Worm (Caenorhabditis elegans): ENCODE results near the gene C04B4.5.
"Not testable (repeated sequence)": the region's sequence is repeated elsewhere in the genome, so short reads cannot be mapped to it uniquely, and the experiment has no call there.

DNA sequence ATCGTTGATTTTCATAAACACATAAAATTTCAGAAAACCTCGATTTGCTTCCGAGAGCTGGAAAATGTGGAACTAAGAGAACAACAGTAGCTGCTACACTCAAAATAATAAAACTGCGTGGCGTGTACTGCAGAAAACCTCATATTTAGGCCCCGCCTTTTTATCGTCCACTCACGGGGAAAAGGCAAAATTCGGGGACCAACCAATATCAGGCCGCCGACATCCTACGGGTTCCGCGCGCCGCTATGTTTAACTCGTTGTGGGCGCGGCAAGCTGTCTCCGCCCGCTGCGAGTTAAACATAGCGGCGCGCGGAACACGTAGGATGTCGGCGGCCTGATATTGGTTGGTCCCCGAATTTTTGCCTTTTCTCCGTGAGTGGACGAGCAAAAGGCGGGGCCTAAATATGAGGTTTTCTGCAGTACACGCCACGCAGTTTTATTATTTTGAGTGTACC, 19.9 kb upstream of the C04B4.5 start, which contains the start of gene F17A2.16:
- not testable (repeated sequence) for TF ChIP-seq ama-1 (optimal IDR thresholded peaks at IDR 0.05); aly-2 (tag; optimal IDR thresholded peaks at IDR 0.05)

Data from whole organism, L1 larva.